Worm (Caenorhabditis elegans) whole organism, young adult: ENCODE results near the gene C25H3.10.
"Not testable (repeated sequence)": the region's sequence is repeated elsewhere in the genome, so short reads cannot be mapped to it uniquely, and the experiment has no call there.

Source experiments
- C06A6.2 ChIP-seq: fragments of 200-800 bp; sonication (Bioruptor generic); conservative IDR thresholded peaks from 2 replicates; pipeline ENCODE4 v1.3.6; 2022; ENCODE audit warnings: missing genetic modification characterization, missing compliant biosample characterization
- D2030.7 ChIP-seq: fragments of 200-800 bp; sonication (Bioruptor generic); IDR thresholded peaks from 2 replicates; pipeline ENCODE4 v1.3.6; 2022; ENCODE audit warnings: missing genetic modification reagents, missing genetic modification characterization, missing compliant biosample characterization
- F33H1.4 ChIP-seq: fragments of 200-800 bp; sonication (Bioruptor generic); IDR thresholded peaks from 2 replicates; pipeline ENCODE4 v1.3.6; 2022; ENCODE audit warnings: missing genetic modification reagents, missing genetic modification characterization, missing compliant biosample characterization
- F49E8.2 ChIP-seq: sonication (generic microtip); optimal IDR thresholded peaks from 3 replicates; lab custom pipeline; 2017; ENCODE audit warnings: missing genetic modification characterization, mild to moderate bottlenecking, missing compliant biosample characterization, antibody characterized with exemption, moderate library complexity; ENCODE audit not compliant: insufficient read depth
- F52B5.7 ChIP-seq: sonication (generic microtip); optimal IDR thresholded peaks from 2 replicates; lab custom pipeline; 2016; ENCODE audit warnings: mild to moderate bottlenecking, missing genetic modification characterization, missing compliant biosample characterization
- F57C9.4 ChIP-seq: sonication (generic microtip); optimal IDR thresholded peaks from 2 replicates; lab custom pipeline; 2017; ENCODE audit warnings: mild to moderate bottlenecking, missing genetic modification characterization, missing compliant biosample characterization
- T26A5.8 ChIP-seq: sonication (generic microtip); optimal IDR thresholded peaks from 2 replicates; lab custom pipeline; 2016; ENCODE audit warnings: missing genetic modification characterization, missing compliant biosample characterization
- Y53F4B.3 ChIP-seq: fragments of 200-800 bp; sonication (Bioruptor generic); IDR thresholded peaks from 2 replicates; pipeline ENCODE4 v1.3.6; 2022; ENCODE audit warnings: missing genetic modification reagents, missing genetic modification characterization, missing compliant biosample characterization
- Y53G8AR.9 ChIP-seq: fragments of 200-800 bp; sonication (Bioruptor generic); conservative IDR thresholded peaks from 2 replicates; pipeline ENCODE4 v1.3.6; 2022; ENCODE audit warnings: missing genetic modification reagents, missing genetic modification characterization, missing compliant biosample characterization
- Y56A3A.18 ChIP-seq: fragments of 200-800 bp; sonication (Bioruptor generic); IDR thresholded peaks from 2 replicates; pipeline ENCODE4 v1.3.6; 2022; ENCODE audit warnings: missing genetic modification reagents, missing genetic modification characterization, missing compliant biosample characterization
- ama-1 ChIP-seq, 3 experiments: fragments of 150-350 bp in 1 of 3; sonication (generic microtip) in 2 of 3; optimal IDR thresholded peaks; 2 replicates each; lab custom pipeline; 2014 to 2018; ENCODE audit warnings: missing biosample characterization in 2 of 3, missing genetic modification characterization in 2 of 3, missing genetic modification reagents in 2 of 3
- aptf-2 ChIP-seq: fragments of 200-800 bp; sonication (Bioruptor generic); conservative IDR thresholded peaks from 2 replicates; pipeline ENCODE4 v1.3.6; 2022; ENCODE audit warnings: missing genetic modification reagents, missing genetic modification characterization, missing compliant biosample characterization
- atf-7 ChIP-seq: sonication (generic microtip); optimal IDR thresholded peaks from 2 replicates; lab custom pipeline; 2017; ENCODE audit warnings: mild to moderate bottlenecking, missing genetic modification characterization, missing compliant biosample characterization
- attf-5 ChIP-seq: fragments of 200-800 bp; sonication (Bioruptor generic); optimal IDR thresholded peaks from 2 replicates; lab custom pipeline; 2018; ENCODE audit warnings: mild to moderate bottlenecking, missing genetic modification characterization, missing compliant biosample characterization
- cebp-2 ChIP-seq: fragments of 200-800 bp; sonication (Bioruptor generic); IDR thresholded peaks from 2 replicates; pipeline ENCODE4 v1.3.6; 2022; ENCODE audit warnings: missing genetic modification characterization, missing compliant biosample characterization
- ceh-100 ChIP-seq: fragments of 200-800 bp; sonication (Bioruptor generic); IDR thresholded peaks from 2 replicates; pipeline ENCODE4 v1.3.6; 2022; ENCODE audit warnings: missing genetic modification reagents, missing genetic modification characterization, missing compliant biosample characterization
- ceh-27 ChIP-seq: fragments of 200-800 bp; sonication (Bioruptor generic); optimal IDR thresholded peaks from 2 replicates; lab custom pipeline; 2018; ENCODE audit warnings: mild to moderate bottlenecking, missing genetic modification characterization, moderate library complexity, missing compliant biosample characterization
- ceh-79 ChIP-seq: sonication (generic microtip); optimal IDR thresholded peaks from 2 replicates; lab custom pipeline; 2017; ENCODE audit warnings: mild to moderate bottlenecking, missing genetic modification characterization, missing compliant biosample characterization
- ceh-91 ChIP-seq: fragments of 200-800 bp; sonication (Bioruptor generic); IDR thresholded peaks from 2 replicates; pipeline ENCODE4 v1.3.6; 2022; ENCODE audit warnings: missing genetic modification reagents, missing genetic modification characterization, missing compliant biosample characterization
- die-1 ChIP-seq: sonication (generic microtip); optimal IDR thresholded peaks from 2 replicates; lab custom pipeline; 2016; ENCODE audit warnings: missing genotype, mild to moderate bottlenecking, missing genetic modification characterization, missing compliant biosample characterization
- dpl-1 ChIP-seq: fragments of 150-350 bp; optimal IDR thresholded peaks from 2 replicates; lab custom pipeline; 2014; ENCODE audit warnings: missing biosample characterization, missing genetic modification reagents, missing genetic modification characterization
- ekl-4 ChIP-seq: fragments of 200-800 bp; sonication (Bioruptor generic); IDR thresholded peaks from 2 replicates; pipeline ENCODE4 v1.3.6; 2022; ENCODE audit warnings: missing genetic modification reagents, missing genetic modification characterization, missing compliant biosample characterization
- gei-17 ChIP-seq: fragments of 200-800 bp; sonication (Bioruptor generic); optimal IDR thresholded peaks from 2 replicates; lab custom pipeline; 2018; ENCODE audit warnings: mild to moderate bottlenecking, missing genetic modification characterization, missing compliant biosample characterization
- hmg-1.2 ChIP-seq: fragments of 200-800 bp; sonication (Bioruptor generic); IDR thresholded peaks from 2 replicates; pipeline ENCODE4 v1.3.6; 2022; ENCODE audit warnings: missing genetic modification reagents, missing genetic modification characterization, missing compliant biosample characterization
- let-526 ChIP-seq: fragments of 200-800 bp; sonication (Bioruptor generic); IDR thresholded peaks from 2 replicates; pipeline ENCODE4 v1.3.6; 2022; ENCODE audit warnings: missing genetic modification reagents, missing genetic modification characterization, missing compliant biosample characterization
- lin-35 ChIP-seq, 3 experiments: fragments of 150-350 bp in 2 of 3; sonication (generic microtip) in 1 of 3; optimal IDR thresholded peaks; 2 replicates each; lab custom pipeline; 2014 to 2018; ENCODE audit warnings: missing biosample characterization in 3 of 3, missing genetic modification characterization in 3 of 3, missing genetic modification reagents in 3 of 3
- lsl-1 ChIP-seq: fragments of 200-800 bp; sonication (Bioruptor generic); optimal IDR thresholded peaks from 2 replicates; lab custom pipeline; 2018; ENCODE audit warnings: mild to moderate bottlenecking, missing genetic modification characterization, moderate library complexity, missing compliant biosample characterization
- madf-3 ChIP-seq: fragments of 200-800 bp; sonication (Bioruptor generic); IDR thresholded peaks from 2 replicates; pipeline ENCODE4 v1.3.6; 2022; ENCODE audit warnings: missing genetic modification reagents, missing genetic modification characterization, missing compliant biosample characterization
- mes-4 ChIP-seq: sonication (generic microtip); optimal IDR thresholded peaks from 2 replicates; lab custom pipeline; 2016; ENCODE audit warnings: missing genotype, missing genetic modification characterization, missing compliant biosample characterization
- nhr-179 ChIP-seq: sonication (generic microtip); optimal IDR thresholded peaks from 2 replicates; lab custom pipeline; 2016; ENCODE audit warnings: mild to moderate bottlenecking, missing genetic modification characterization, missing compliant biosample characterization
- nhr-90 ChIP-seq: sonication (generic microtip); optimal IDR thresholded peaks from 2 replicates; lab custom pipeline; 2016; ENCODE audit warnings: missing genotype, mild to moderate bottlenecking, missing genetic modification characterization, missing compliant biosample characterization
- pbrm-1 ChIP-seq: fragments of 200-800 bp; sonication (Bioruptor generic); IDR thresholded peaks from 2 replicates; pipeline ENCODE4 v1.3.6; 2022; ENCODE audit warnings: missing genetic modification reagents, missing genetic modification characterization, missing compliant biosample characterization
- repo-1 ChIP-seq: sonication (generic microtip); optimal IDR thresholded peaks from 2 replicates; lab custom pipeline; 2017; ENCODE audit warnings: mild to moderate bottlenecking, missing genetic modification characterization, missing compliant biosample characterization
- sea-2 ChIP-seq: fragments of 200-800 bp; sonication (Bioruptor generic); IDR thresholded peaks from 2 replicates; pipeline ENCODE4 v1.3.6; 2022; ENCODE audit warnings: missing genetic modification characterization, missing compliant biosample characterization
- snpc-1.1 ChIP-seq: sonication (generic microtip); optimal IDR thresholded peaks from 2 replicates; lab custom pipeline; 2017; ENCODE audit warnings: missing genetic modification characterization, mild to moderate bottlenecking, missing compliant biosample characterization, antibody characterized with exemption, moderate library complexity, missing genotype, missing genetic modification reagents; ENCODE audit not compliant: insufficient read depth
- snpc-4 ChIP-seq, 5 experiments: fragments of 150-350 bp in 1 of 5; sonication (generic microtip) in 4 of 5; optimal IDR thresholded peaks; 2 replicates each; lab custom pipeline; 2014 to 2018; ENCODE audit warnings: missing genetic modification characterization in 5 of 5, missing biosample characterization in 3 of 5, antibody characterized with exemption in 2 of 5, mild to moderate bottlenecking in 2 of 5, missing compliant biosample characterization in 2 of 5, missing genotype in 2 of 5, moderate library complexity in 2 of 5, missing genetic modification reagents in 1 of 5
- somi-1 ChIP-seq: fragments of 200-800 bp; sonication (Bioruptor generic); optimal IDR thresholded peaks from 2 replicates; lab custom pipeline; 2018; ENCODE audit warnings: mild to moderate bottlenecking, missing genetic modification characterization, missing compliant biosample characterization
- zfh-2 ChIP-seq: fragments of 200-800 bp; sonication (Bioruptor generic); conservative IDR thresholded peaks from 2 replicates; pipeline ENCODE4 v1.3.6; 2022; ENCODE audit warnings: missing genetic modification reagents, missing genetic modification characterization, missing compliant biosample characterization
- zim-3 ChIP-seq: sonication (generic microtip); optimal IDR thresholded peaks from 2 replicates; lab custom pipeline; 2017; ENCODE audit warnings: mild to moderate bottlenecking, missing genetic modification characterization, moderate library complexity, missing compliant biosample characterization

The C25H3.10 gene

ce11 chrII:5694798-5695197 is 4.0 kb downstream of the C25H3.10 start, which contains the start of gene C25H3.14:
Gene C25H3.14 (plus strand): TSS chrII:5695098.
- TF ChIP-seq ceh-79 (tag; lab: Kevin White, UChicago) (no peak), nhr-179 (tag; lab: Kevin White, UChicago) (no peak), lsl-1 (GFP tag; lab: Kevin White, UChicago) (no peak), Y53F4B.3 (no peak)
- TF ChIP-seq, all 124 proteins: peak for 0

- TF ChIP-seq ceh-91 (GFP tag; lab: Robert Waterston, UW) (no peak), T26A5.8 (tag; lab: Kevin White, UChicago) (no peak), ama-1 (optimal IDR thresholded peaks at IDR 0.05; lab: Kevin White, UChicago) (no peak), ama-1 (GFP tag; optimal IDR thresholded peaks at IDR 0.05; lab: Kevin White, UChicago) (no peak), attf-5 (GFP tag; lab: Kevin White, UChicago) (no peak), gei-17 (GFP tag; lab: Kevin White, UChicago) (no peak), hmg-1.2 (GFP tag; lab: Robert Waterston, UW) (no peak), ekl-4 (GFP tag; lab: Robert Waterston, UW) (no peak), let-526 (no peak), madf-3 (GFP tag; lab: Robert Waterston, UW) (no peak), nhr-90 (tag; lab: Kevin White, UChicago) (no peak), repo-1 (no peak), Y56A3A.18 (GFP tag; lab: Robert Waterston, UW) (no peak), atf-7 (tag; lab: Kevin White, UChicago) (no peak), snpc-4 (GFP tag; optimal IDR thresholded peaks at IDR 0.05; lab: Kevin White, UChicago) (no peak), snpc-4 (tag; optimal IDR thresholded peaks at IDR 0.05; lab: Kevin White, UChicago) (no peak), F49E8.2 (tag; lab: Kevin White, UChicago) (no peak), zfh-2 (GFP tag; lab: Robert Waterston, UW) (no peak), C06A6.2 (GFP tag; lab: Robert Waterston, UW) (no peak), aptf-2 (GFP tag; lab: Robert Waterston, UW) (no peak), F52B5.7 (tag; lab: Kevin White, UChicago) (no peak)
These were observed 4.9 kb downstream of the C25H3.10 start, which contains the start of gene C25H3.3 for ce11 chrII:5693893-5694292. Gene C25H3.3 (plus strand): TSS chrII:5694193.

ce11 chrII:5692919-5693318 is 5.8 kb downstream of the C25H3.10 start:
- TF ChIP-seq snpc-1.1 (tag; lab: Kevin White, UChicago) (peak; percentile 56), snpc-4 (tag; optimal IDR thresholded peaks at IDR 0.05; lab: Kevin White, UChicago) (peak in 2 of 4 experiments; percentile 64 to 82)
- not testable (repeated sequence) for TF ChIP-seq snpc-4 (GFP tag; optimal IDR thresholded peaks at IDR 0.05; lab: Kevin White, UChicago)

ce11 chrII:5691216-5691771 is 7.5 kb downstream of the C25H3.10 start, which contains the start of the genes ndub-5 and eif-2D:
Gene ndub-5 (minus strand): TSS chrII:5691353.
Gene eif-2D (plus strand): TSS chrII:5691721.
- TF ChIP-seq ceh-100 (GFP tag; lab: Robert Waterston, UW) (no peak), sea-2 (GFP tag; lab: Robert Waterston, UW) (no peak), snpc-1.1 (tag; lab: Kevin White, UChicago) (peak; percentile 2), F57C9.4 (tag; lab: Kevin White, UChicago) (no peak), zim-3 (tag; lab: Kevin White, UChicago) (no peak), snpc-4 (GFP tag; optimal IDR thresholded peaks at IDR 0.05; lab: Kevin White, UChicago) (no peak), snpc-4 (tag; optimal IDR thresholded peaks at IDR 0.05; lab: Kevin White, UChicago) (peak in 1 of 4 experiments; percentile 23)

ce11 chrII:5688959-5689358 is 9.8 kb downstream of the C25H3.10 start, which contains the start of gene C25H3.11:
Gene C25H3.11 (minus strand): TSS chrII:5689040.
- TF ChIP-seq somi-1 (GFP tag; lab: Kevin White, UChicago) (no peak), nhr-90 (tag; lab: Kevin White, UChicago) (no peak), cebp-2 (GFP tag; lab: Robert Waterston, UW) (no peak), D2030.7 (GFP tag; lab: Robert Waterston, UW) (0 out of 2 replicates have a peak, but pooled peaks have one; percentile 21), die-1 (tag; lab: Kevin White, UChicago) (no peak), F57C9.4 (tag; lab: Kevin White, UChicago) (no peak), dpl-1 (GFP tag; lab: Kevin White, UChicago) (no peak), F33H1.4 (GFP tag; lab: Robert Waterston, UW) (no peak), lin-35 (GFP tag; optimal IDR thresholded peaks at IDR 0.05; lab: Kevin White, UChicago) (peak in 1 of 3 experiments; percentile 2), Y53G8AR.9 (peak; percentile 29; the same call in 1 of the 2 replicates), Y53F4B.3 (no peak), pbrm-1 (peak; percentile 7; the same call in 1 of the 2 replicates), mes-4 (tag; lab: Kevin White, UChicago) (no peak), ceh-27 (no peak)
